Fruit fly (Drosophila melanogaster): ENCODE data around the gene sov.
A peak's percentile ranks its signal among the peaks of the same experiment; 100 is the strongest.

The sov gene

dm6 chrX:6711295-6711694 is 44.8 kb upstream of the sov start (continued):
- TF ChIP-seq NC2β (GFP tag; optimal IDR thresholded peaks at IDR 0.05) (peak; percentile 73), CG30403 (GFP tag; optimal IDR thresholded peaks at IDR 0.05) (peak; percentile 80), CG14710 (tag; optimal IDR thresholded peaks at IDR 0.05) (peak; percentile 69), CG4730 (GFP tag; IDR thresholded peaks at IDR 0.05) (peak; percentile 28; the same call in 1 of the 2 replicates), peb (GFP tag; IDR thresholded peaks at IDR 0.05) (peak; percentile 27; the same call in 1 of the 2 replicates), ssp (GFP tag; IDR thresholded peaks at IDR 0.05) (peak; percentile 63), CG4360 (GFP tag; IDR thresholded peaks at IDR 0.05) (no peak), lola (GFP tag; optimal IDR thresholded peaks at IDR 0.05) (peak in 1 of 3 experiments; percentile 63), dysf (GFP tag; IDR thresholded peaks at IDR 0.05) (peak; percentile 87), ems (GFP tag; optimal IDR thresholded peaks at IDR 0.05) (peak; percentile 64), tup (GFP tag; optimal IDR thresholded peaks at IDR 0.05) (peak; percentile 48), CG2129 (GFP tag; IDR thresholded peaks at IDR 0.05; ENCODE audit: partially characterized antibody) (no peak), Hr3 (GFP tag; optimal IDR thresholded peaks at IDR 0.05) (peak; percentile 68), pan (optimal IDR thresholded peaks at IDR 0.05) (no peak), pan (GFP tag; optimal IDR thresholded peaks at IDR 0.05 in 1 of 2, IDR thresholded peaks at IDR 0.05 in 1 of 2) (peak in 1 of 2 experiments; percentile 78), ham (GFP tag; IDR thresholded peaks at IDR 0.05) (no peak), onecut (GFP tag; IDR thresholded peaks at IDR 0.05) (peak; percentile 51), CG12769 (tag; optimal IDR thresholded peaks at IDR 0.05) (peak; percentile 93), p53 (GFP tag; optimal IDR thresholded peaks at IDR 0.05) (peak; percentile 33), CG2199 (GFP tag; IDR thresholded peaks at IDR 0.05) (peak; percentile 63; the same call in 1 of the 3 replicates), Trl (optimal IDR thresholded peaks at IDR 0.05) (peak; percentile 27 to 62), Trl (GFP tag; optimal IDR thresholded peaks at IDR 0.05) (peak; percentile 65), CG10462 (GFP tag; optimal IDR thresholded peaks at IDR 0.05) (peak; percentile 37), vnd (GFP tag; IDR thresholded peaks at IDR 0.05; ENCODE audit: partially characterized antibody) (no peak), CG4820 (GFP tag; optimal IDR thresholded peaks at IDR 0.05) (peak; percentile 55), klu (GFP tag; IDR thresholded peaks at IDR 0.05) (peak; percentile 37; the same call in 1 of the 2 replicates), Dbx (GFP tag; IDR thresholded peaks at IDR 0.05) (peak; percentile 65; the same call in 2 of the 3 replicates), Fer1 (GFP tag; optimal IDR thresholded peaks at IDR 0.05) (peak; percentile 87), Pdp1 (GFP tag; optimal IDR thresholded peaks at IDR 0.05) (peak; percentile 76 to 93), CG9817 (tag; optimal IDR thresholded peaks at IDR 0.05) (peak; percentile 73), CG13624 (GFP tag; optimal IDR thresholded peaks at IDR 0.05) (peak; percentile 81), CG15601 (tag; optimal IDR thresholded peaks at IDR 0.05) (peak; percentile 65), Nf-YA (GFP tag; IDR thresholded peaks at IDR 0.05) (peak; percentile 45; the same call in 1 of the 2 replicates), jigr1 (GFP tag; IDR thresholded peaks at IDR 0.05) (peak; percentile 25; the same call in 1 of the 3 replicates), ash1 (GFP tag; optimal IDR thresholded peaks at IDR 0.05) (peak; percentile 47), CG17385 (GFP tag; optimal IDR thresholded peaks at IDR 0.05) (peak; percentile 69), CG12155 (GFP tag; optimal IDR thresholded peaks at IDR 0.05) (peak; percentile 64), Rx (GFP tag; IDR thresholded peaks at IDR 0.05) (peak; percentile 39; the same call in 1 of the 2 replicates), CG15269 (tag; optimal IDR thresholded peaks at IDR 0.05) (peak; percentile 84), CG18764 (GFP tag; optimal IDR thresholded peaks at IDR 0.05) (peak; percentile 58), CG7556 (GFP tag; optimal IDR thresholded peaks at IDR 0.05) (peak; percentile 86), B-H2 (GFP tag; optimal IDR thresholded peaks at IDR 0.05) (peak; percentile 13), ttk (GFP tag; IDR thresholded peaks at IDR 0.05) (peak; percentile 65), CG4328 (GFP tag; optimal IDR thresholded peaks at IDR 0.05) (peak; percentile 63), nerfin-1 (tag; optimal IDR thresholded peaks at IDR 0.05) (peak; percentile 45), CG6654 (GFP tag; optimal IDR thresholded peaks at IDR 0.05) (peak; percentile 31), z (GFP tag; IDR thresholded peaks at IDR 0.05) (no peak), gt (GFP tag; IDR thresholded peaks at IDR 0.05) (no peak), CG33557 (GFP tag; optimal IDR thresholded peaks at IDR 0.05) (peak; percentile 13), schlank (tag; optimal IDR thresholded peaks at IDR 0.05) (peak; percentile 40), Hmx (GFP tag; optimal IDR thresholded peaks at IDR 0.05) (peak; percentile 5)
